Worm (Caenorhabditis elegans) whole organism, L4 larva: ENCODE results near the gene rps-4.

Experiments used
- D1046.2 ChIP-seq: fragments of 200-800 bp; sonication (Bioruptor generic); IDR thresholded peaks from 2 replicates; pipeline ENCODE4 v1.3.6; 2022; ENCODE audit warnings: missing genetic modification characterization, missing compliant biosample characterization
- F26F4.8 ChIP-seq: fragments of 200-800 bp; sonication (Bioruptor generic); conservative IDR thresholded peaks from 2 replicates; pipeline ENCODE4 v1.3.6; 2022; ENCODE audit warnings: missing genetic modification characterization, missing compliant biosample characterization
- F37D6.2 ChIP-seq: sonication (generic microtip); optimal IDR thresholded peaks from 2 replicates; lab custom pipeline; 2016; ENCODE audit warnings: mild to moderate bottlenecking, missing genetic modification characterization, missing compliant biosample characterization
- R02D3.7 ChIP-seq: fragments of 150-350 bp; sonication (generic microtip); optimal IDR thresholded peaks from 3 replicates; lab custom pipeline; 2014; ENCODE audit warnings: missing biosample characterization, missing genetic modification characterization
- T20F7.1 ChIP-seq: fragments of 200-800 bp; sonication (Bioruptor generic); optimal IDR thresholded peaks from 2 replicates; lab custom pipeline; 2018; ENCODE audit warnings: mild to moderate bottlenecking, missing genetic modification characterization, missing compliant biosample characterization
- T26A8.4 ChIP-seq: fragments of 200-800 bp; sonication (Bioruptor generic); IDR thresholded peaks from 2 replicates; pipeline ENCODE4 v1.3.6; 2022; ENCODE audit warnings: missing genetic modification characterization, missing compliant biosample characterization
- Y105C5A.15 ChIP-seq: fragments of 200-800 bp; sonication (Bioruptor generic); IDR thresholded peaks from 2 replicates; pipeline ENCODE4 v1.3.6; 2022; ENCODE audit warnings: missing genetic modification characterization, missing compliant biosample characterization
- Y5F2A.4 ChIP-seq: fragments of 200-800 bp; sonication (Bioruptor generic); optimal IDR thresholded peaks from 2 replicates; lab custom pipeline; 2018; ENCODE audit warnings: mild to moderate bottlenecking, missing genetic modification characterization, missing compliant biosample characterization
- Y75B8A.6 ChIP-seq: fragments of 200-800 bp; sonication (Bioruptor generic); IDR thresholded peaks from 2 replicates; pipeline ENCODE4 v1.3.6; 2022; ENCODE audit warnings: missing genetic modification reagents, missing genetic modification characterization, missing compliant biosample characterization
- ZK546.5 ChIP-seq, 2 experiments: sonication (generic microtip); optimal IDR thresholded peaks; 2 replicates each; lab custom pipeline; 2017; ENCODE audit warnings: missing biosample characterization in 2 of 2, missing genetic modification characterization in 2 of 2
- aha-1 ChIP-seq: fragments of 150-350 bp; peaks from one replicate; lab custom pipeline; 2014; ENCODE audit warnings: missing biosample characterization, missing genetic modification characterization
- aly-2 ChIP-seq: sonication (generic microtip); optimal IDR thresholded peaks from 2 replicates; lab custom pipeline; 2018; ENCODE audit warnings: missing biosample characterization, missing genetic modification characterization
- ama-1 ChIP-seq: fragments of 150-350 bp; optimal IDR thresholded peaks from 2 replicates; lab custom pipeline; 2014; ENCODE audit warnings: inconsistent platforms, mixed read lengths
- ceh-32 ChIP-seq: sonication (generic microtip); optimal IDR thresholded peaks from 2 replicates; lab custom pipeline; 2016; ENCODE audit warnings: mild to moderate bottlenecking, missing genetic modification characterization, missing compliant biosample characterization; ENCODE audit not compliant: poor library complexity
- ceh-82 ChIP-seq: sonication (generic microtip); optimal IDR thresholded peaks from 2 replicates; lab custom pipeline; 2017; ENCODE audit warnings: missing biosample characterization, missing genetic modification characterization
- cey-2 ChIP-seq: sonication (generic microtip); optimal IDR thresholded peaks from 3 replicates; lab custom pipeline; 2017; ENCODE audit warnings: missing genetic modification characterization, mild to moderate bottlenecking, missing compliant biosample characterization, antibody characterized with exemption, borderline replicate concordance; ENCODE audit not compliant: insufficient read depth
- ctbp-1 ChIP-seq: fragments of 200-800 bp; sonication (Bioruptor generic); IDR thresholded peaks from 2 replicates; pipeline ENCODE4 v1.3.6; 2022; ENCODE audit warnings: missing genetic modification reagents, missing genetic modification characterization, missing compliant biosample characterization
- daf-12 ChIP-seq: fragments of 150-350 bp; optimal IDR thresholded peaks from 2 replicates; lab custom pipeline; 2014; ENCODE audit warnings: missing biosample characterization, missing genetic modification reagents, missing genetic modification characterization
- daf-16 ChIP-seq, 3 experiments: sonication (generic microtip); optimal IDR thresholded peaks; 2 replicates each; lab custom pipeline; 2016 to 2017; ENCODE audit warnings: missing genetic modification characterization in 3 of 3, missing genetic modification reagents in 3 of 3, mild to moderate bottlenecking in 2 of 3, missing compliant biosample characterization in 2 of 3, missing biosample characterization in 1 of 3, moderate library complexity in 1 of 3
- dmd-8 ChIP-seq: fragments of 200-800 bp; sonication (Bioruptor generic); IDR thresholded peaks from 2 replicates; pipeline ENCODE4 v1.3.6; 2022; ENCODE audit warnings: missing genetic modification characterization, missing compliant biosample characterization
- dmd-9 ChIP-seq: fragments of 200-800 bp; sonication (Bioruptor generic); IDR thresholded peaks from 2 replicates; pipeline ENCODE4 v1.3.6; 2022; ENCODE audit warnings: missing genetic modification reagents, missing genetic modification characterization, missing compliant biosample characterization
- dpl-1 ChIP-seq: fragments of 150-350 bp; optimal IDR thresholded peaks from 2 replicates; lab custom pipeline; 2014; ENCODE audit warnings: missing biosample characterization, missing genetic modification reagents, missing genetic modification characterization
- duxl-1 ChIP-seq: sonication (generic microtip); optimal IDR thresholded peaks from 2 replicates; lab custom pipeline; 2016; ENCODE audit warnings: mild to moderate bottlenecking, missing genetic modification characterization, moderate library complexity, missing compliant biosample characterization; ENCODE audit not compliant: poor library complexity
- egl-27 ChIP-seq: sonication (generic microtip); optimal IDR thresholded peaks from 3 replicates; lab custom pipeline; 2017; ENCODE audit warnings: missing biosample characterization, missing genetic modification reagents, missing genetic modification characterization
- egl-43 ChIP-seq: fragments of 200-800 bp; sonication (Bioruptor generic); IDR thresholded peaks from 2 replicates; pipeline ENCODE4 v1.3.6; 2022; ENCODE audit warnings: missing genetic modification reagents, missing genetic modification characterization, missing compliant biosample characterization
- fos-1 ChIP-seq: fragments of 150-350 bp; optimal IDR thresholded peaks from 2 replicates; lab custom pipeline; 2014; ENCODE audit warnings: missing biosample characterization, missing genetic modification characterization
- gei-8 ChIP-seq: fragments of 200-800 bp; sonication (Bioruptor generic); optimal IDR thresholded peaks from 2 replicates; lab custom pipeline; 2018; ENCODE audit warnings: mild to moderate bottlenecking, missing genetic modification characterization, missing compliant biosample characterization
- hif-1 ChIP-seq, 2 experiments: sonication (generic microtip); optimal IDR thresholded peaks; 2 replicates each; lab custom pipeline; 2016 to 2017; ENCODE audit warnings: missing compliant biosample characterization in 2 of 2, missing genetic modification characterization in 2 of 2, missing genetic modification reagents in 2 of 2, missing genotype in 2 of 2, mild to moderate bottlenecking in 1 of 2
- jun-1 ChIP-seq: fragments of 150-350 bp; optimal IDR thresholded peaks from 2 replicates; lab custom pipeline; 2014; ENCODE audit warnings: missing biosample characterization, missing genetic modification reagents, missing genetic modification characterization
- lim-7 ChIP-seq: fragments of 200-800 bp; sonication (Bioruptor generic); IDR thresholded peaks from 2 replicates; pipeline ENCODE4 v1.3.6; 2022; ENCODE audit warnings: missing genetic modification characterization, missing compliant biosample characterization
- lin-15B ChIP-seq: fragments of 150-350 bp; sonication (generic microtip); optimal IDR thresholded peaks from 3 replicates; lab custom pipeline; 2014; ENCODE audit warnings: missing biosample characterization, missing genetic modification characterization
- lin-29 ChIP-seq: fragments of 200-800 bp; sonication (Bioruptor generic); IDR thresholded peaks from 2 replicates; pipeline ENCODE4 v1.3.6; 2022; ENCODE audit warnings: missing genetic modification reagents, missing genetic modification characterization, missing compliant biosample characterization
- lir-3 ChIP-seq: sonication (generic microtip); optimal IDR thresholded peaks from 2 replicates; lab custom pipeline; 2016; ENCODE audit warnings: mild to moderate bottlenecking, missing genetic modification characterization, missing compliant biosample characterization
- madf-9 ChIP-seq: fragments of 200-800 bp; sonication (Bioruptor generic); conservative IDR thresholded peaks from 2 replicates; pipeline ENCODE4 v1.3.6; 2022; ENCODE audit warnings: missing genetic modification reagents, missing genetic modification characterization, missing compliant biosample characterization
- mxl-2 ChIP-seq: fragments of 200-800 bp; sonication (Bioruptor generic); conservative IDR thresholded peaks from 2 replicates; pipeline ENCODE4 v1.3.6; 2022; ENCODE audit warnings: missing genetic modification reagents, missing genetic modification characterization, missing compliant biosample characterization
- mxl-3 ChIP-seq: fragments of 200-800 bp; sonication (Bioruptor generic); optimal IDR thresholded peaks from 2 replicates; lab custom pipeline; 2018; ENCODE audit warnings: mild to moderate bottlenecking, missing genetic modification characterization, missing compliant biosample characterization
- nhr-11 ChIP-seq: fragments of 150-350 bp; optimal IDR thresholded peaks from 2 replicates; lab custom pipeline; 2014; ENCODE audit warnings: missing biosample characterization, missing genetic modification characterization
- nhr-111 ChIP-seq: fragments of 200-800 bp; sonication (Bioruptor generic); optimal IDR thresholded peaks from 2 replicates; lab custom pipeline; 2018; ENCODE audit warnings: mild to moderate bottlenecking, missing genetic modification characterization, missing compliant biosample characterization
- nhr-25 ChIP-seq: sonication (generic microtip); optimal IDR thresholded peaks from 2 replicates; lab custom pipeline; 2017; ENCODE audit warnings: missing genetic modification characterization, mild to moderate bottlenecking, missing compliant biosample characterization, antibody characterized with exemption, moderate library complexity, borderline replicate concordance; ENCODE audit not compliant: insufficient read depth
- nhr-48 ChIP-seq: sonication (generic microtip); optimal IDR thresholded peaks from 2 replicates; lab custom pipeline; 2016; ENCODE audit warnings: mild to moderate bottlenecking, missing genetic modification characterization, missing compliant biosample characterization
- nhr-6 ChIP-seq: fragments of 150-350 bp; optimal IDR thresholded peaks from 2 replicates; lab custom pipeline; 2014; ENCODE audit warnings: missing biosample characterization, missing genetic modification characterization
- php-3 ChIP-seq: fragments of 200-800 bp; sonication (Bioruptor generic); IDR thresholded peaks from 2 replicates; pipeline ENCODE4 v1.3.6; 2022; ENCODE audit warnings: missing genetic modification reagents, missing genetic modification characterization, missing compliant biosample characterization
- pqm-1 ChIP-seq: sonication (generic microtip); optimal IDR thresholded peaks from 2 replicates; lab custom pipeline; 2017; ENCODE audit warnings: missing biosample characterization, missing genetic modification characterization
- rbr-2 ChIP-seq: sonication (generic microtip); optimal IDR thresholded peaks from 2 replicates; lab custom pipeline; 2016; ENCODE audit warnings: missing genotype, missing genetic modification characterization, missing compliant biosample characterization
- snpc-1.2 ChIP-seq: fragments of 200-800 bp; sonication (Bioruptor generic); IDR thresholded peaks from 2 replicates; pipeline ENCODE4 v1.3.6; 2022; ENCODE audit warnings: missing genetic modification reagents, missing genetic modification characterization, missing compliant biosample characterization
- snpc-4 ChIP-seq: fragments of 150-350 bp; optimal IDR thresholded peaks from 2 replicates; lab custom pipeline; 2014; ENCODE audit warnings: missing biosample characterization, missing genetic modification characterization
- spr-1 ChIP-seq: sonication (generic microtip); optimal IDR thresholded peaks from 2 replicates; lab custom pipeline; 2016; ENCODE audit warnings: mild to moderate bottlenecking, missing genetic modification characterization, missing compliant biosample characterization
- tag-97 ChIP-seq: fragments of 200-800 bp; sonication (Bioruptor generic); IDR thresholded peaks from 2 replicates; pipeline ENCODE4 v1.3.6; 2022; ENCODE audit warnings: missing genetic modification characterization, missing compliant biosample characterization
- unc-62 ChIP-seq, 3 experiments: fragments of 150-350 bp in 1 of 3; sonication (generic microtip); optimal IDR thresholded peaks in 2 of 3; peaks in 1 of 3; 1 replicate in 1 of 3; 2 replicates in 2 of 3; lab custom pipeline; 2014 to 2017; ENCODE audit warnings: missing biosample characterization in 3 of 3, missing genetic modification characterization in 3 of 3, missing genetic modification reagents in 3 of 3, missing genotype in 1 of 3
- ztf-11 ChIP-seq: fragments of 150-350 bp; optimal IDR thresholded peaks from 2 replicates; lab custom pipeline; 2014; ENCODE audit warnings: missing biosample characterization, missing genetic modification characterization

Gene rps-4

DNA sequence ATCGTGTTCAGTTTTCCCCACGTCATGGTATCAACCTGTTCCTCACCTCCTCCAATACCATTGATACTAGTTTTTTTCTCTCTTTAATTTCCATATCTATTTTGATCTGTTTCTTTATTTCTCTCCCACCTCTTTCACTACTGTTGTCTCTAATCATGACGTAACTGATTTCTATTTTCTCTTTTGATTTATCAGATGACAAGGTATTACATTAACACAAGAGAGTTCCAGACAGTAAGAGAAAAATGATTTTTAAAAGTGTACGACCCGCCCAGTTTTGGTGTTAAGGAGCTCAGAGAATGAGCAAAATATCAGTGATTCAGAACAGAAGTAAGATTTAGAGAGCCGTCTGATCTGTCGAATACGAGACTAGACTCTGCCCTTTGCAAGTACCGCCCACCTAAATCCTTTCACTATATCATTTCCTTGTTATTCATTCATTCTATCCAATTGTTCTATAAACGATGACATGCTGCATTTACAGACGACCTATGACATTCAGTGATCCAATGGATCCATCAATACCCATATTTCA lies 34.7 kb downstream of the rps-4 start, which contains the start of gene nhr-105 (continued):
- TF ChIP-seq snpc-1.2 (GFP tag; lab: Robert Waterston, UW): no peak
- no peak for TF ChIP-seq fos-1 (tag; lab: Kevin White, UChicago)
- TF ChIP-seq hif-1 (tag; optimal IDR thresholded peaks at IDR 0.05; lab: Kevin White, UChicago): no peak
- TF ChIP-seq nhr-11 (tag; lab: Kevin White, UChicago): peak; percentile 27
- TF ChIP-seq D1046.2 (GFP tag; lab: Robert Waterston, UW): no peak
- TF ChIP-seq nhr-48: peak; percentile 88
- TF ChIP-seq ama-1 (lab: Kevin White, UChicago): no peak
- no peak for TF ChIP-seq dmd-8 (GFP tag; lab: Robert Waterston, UW)
- no peak for TF ChIP-seq daf-16 (GFP tag; optimal IDR thresholded peaks at IDR 0.05; lab: Kevin White, UChicago)
- TF ChIP-seq daf-16 (tag; optimal IDR thresholded peaks at IDR 0.05; lab: Kevin White, UChicago): peak; percentile 83
- no peak for TF ChIP-seq ZK546.5 (tag; optimal IDR thresholded peaks at IDR 0.05; lab: Kevin White, UChicago)
- peak; percentile 53 for TF ChIP-seq nhr-6
- no peak for TF ChIP-seq nhr-111 (GFP tag; lab: Kevin White, UChicago)
- peak; percentile 56; the same call in 1 of the 2 replicates for TF ChIP-seq T26A8.4
- no peak; the same call in 1 of the 2 replicates for TF ChIP-seq madf-9 (GFP tag; lab: Robert Waterston, UW)
- no peak for TF ChIP-seq aly-2 (tag; lab: Kevin White, UChicago)
- TF ChIP-seq Y75B8A.6 (GFP tag; lab: Robert Waterston, UW): 0 out of 2 replicates have a peak, but pooled peaks have one; percentile 33
- no peak for TF ChIP-seq unc-62 (GFP tag; optimal IDR thresholded peaks at IDR 0.05 in 1 of 2; lab: Kevin White, UChicago)
- TF ChIP-seq unc-62 (tag; optimal IDR thresholded peaks at IDR 0.05; lab: Kevin White, UChicago): no peak
- no peak for TF ChIP-seq Y5F2A.4 (GFP tag; lab: Kevin White, UChicago)
- TF ChIP-seq ztf-11: no peak
- no peak for TF ChIP-seq daf-12 (tag; lab: Kevin White, UChicago)
- no peak for TF ChIP-seq ceh-82 (tag; lab: Kevin White, UChicago)
- no peak for TF ChIP-seq spr-1 (tag; lab: Kevin White, UChicago)
- TF ChIP-seq dpl-1 (GFP tag; lab: Kevin White, UChicago): no peak
- TF ChIP-seq ceh-32 (tag; lab: Kevin White, UChicago): no peak
- no peak for TF ChIP-seq Y105C5A.15 (GFP tag; lab: Robert Waterston, UW)
- peak; percentile 13 for TF ChIP-seq pqm-1 (tag; lab: Kevin White, UChicago)
- no peak for TF ChIP-seq F37D6.2 (tag; lab: Kevin White, UChicago)
- peak; percentile 1 for TF ChIP-seq egl-27 (tag; lab: Kevin White, UChicago)
- TF ChIP-seq T20F7.1: peak; percentile 36
- TF ChIP-seq rbr-2: peak; percentile 17
- no peak for TF ChIP-seq egl-43 (GFP tag; lab: Robert Waterston, UW)
- no peak for TF ChIP-seq lin-15B (tag; lab: Kevin White, UChicago)
- no peak for TF ChIP-seq lin-29 (GFP tag; lab: Robert Waterston, UW)
- TF ChIP-seq dmd-9 (GFP tag; lab: Robert Waterston, UW): no peak
- peak; percentile 98 for TF ChIP-seq aha-1
- no peak for TF ChIP-seq R02D3.7 (tag; lab: Kevin White, UChicago)
- TF ChIP-seq ctbp-1 (GFP tag; lab: Robert Waterston, UW): peak; percentile 9; the same call in 1 of the 2 replicates
- TF ChIP-seq F26F4.8 (GFP tag; lab: Robert Waterston, UW): no peak
- no peak for TF ChIP-seq lir-3 (tag; lab: Kevin White, UChicago)
- peak; percentile 32; the same call in 1 of the 2 replicates for TF ChIP-seq php-3
- peak; percentile 46 for TF ChIP-seq nhr-25
- no peak for TF ChIP-seq gei-8
- no peak for TF ChIP-seq jun-1 (tag; lab: Kevin White, UChicago)
- TF ChIP-seq mxl-3 (GFP tag; lab: Kevin White, UChicago): no peak
- no peak for TF ChIP-seq snpc-4 (tag; lab: Kevin White, UChicago)
- no peak for TF ChIP-seq duxl-1
- TF ChIP-seq lim-7: no peak
- TF ChIP-seq mxl-2 (GFP tag; lab: Robert Waterston, UW): peak; percentile 67; the same call in 1 of the 2 replicates
- no peak for TF ChIP-seq tag-97 (GFP tag; lab: Robert Waterston, UW)
- TF ChIP-seq cey-2 (tag; lab: Kevin White, UChicago): peak; percentile 83
